Worm (Caenorhabditis elegans) whole organism, mixed stage, embryonic: ENCODE measurements around the gene ugt-4.

ENCODE experiments used
- M03D4.4 ChIP-seq: sonication (generic microtip); optimal IDR thresholded peaks from 2 replicates; lab custom pipeline; 2017; ENCODE audit warnings: mild to moderate bottlenecking, missing genetic modification characterization, missing compliant biosample characterization
- blmp-1 ChIP-seq: fragments of 150-350 bp; optimal IDR thresholded peaks from 2 replicates; lab custom pipeline; 2014; ENCODE audit warnings: missing biosample characterization, missing genetic modification characterization
- ceh-43 ChIP-seq: fragments of 200-800 bp; sonication (Bioruptor generic); optimal IDR thresholded peaks from 2 replicates; lab custom pipeline; 2018; ENCODE audit warnings: mild to moderate bottlenecking, missing genetic modification characterization, moderate library complexity, missing compliant biosample characterization
- ces-1 ChIP-seq: fragments of 150-350 bp; optimal IDR thresholded peaks from 2 replicates; lab custom pipeline; 2014; ENCODE audit warnings: missing biosample characterization, missing genetic modification reagents, missing genetic modification characterization
- cnd-1 ChIP-seq: fragments of 200-800 bp; sonication (Bioruptor generic); optimal IDR thresholded peaks from 2 replicates; lab custom pipeline; 2018; ENCODE audit warnings: mild to moderate bottlenecking, missing genetic modification characterization, missing compliant biosample characterization
- drap-1 ChIP-seq: fragments of 200-800 bp; sonication (Bioruptor generic); optimal IDR thresholded peaks from 3 replicates; lab custom pipeline; 2018; ENCODE audit warnings: mild to moderate bottlenecking, missing genetic modification characterization, missing compliant biosample characterization
- elt-3 ChIP-seq: fragments of 150-350 bp; optimal IDR thresholded peaks from 2 replicates; lab custom pipeline; 2014; ENCODE audit warnings: missing biosample characterization, missing genetic modification characterization
- flh-1 ChIP-seq: fragments of 200-800 bp; sonication (Bioruptor generic); optimal IDR thresholded peaks from 2 replicates; lab custom pipeline; 2018; ENCODE audit warnings: mild to moderate bottlenecking, missing genetic modification characterization, moderate library complexity, missing compliant biosample characterization
- ham-2 ChIP-seq: fragments of 200-800 bp; sonication (Bioruptor generic); optimal IDR thresholded peaks from 2 replicates; lab custom pipeline; 2018; ENCODE audit warnings: mild to moderate bottlenecking, missing genetic modification characterization, missing compliant biosample characterization
- hlh-1 ChIP-seq: fragments of 150-350 bp; optimal IDR thresholded peaks from 2 replicates; lab custom pipeline; 2014; ENCODE audit warnings: missing biosample characterization, missing genetic modification reagents, missing genetic modification characterization
- lin-13 ChIP-seq: fragments of 150-350 bp; optimal IDR thresholded peaks from 2 replicates; lab custom pipeline; 2014; ENCODE audit warnings: missing biosample characterization, missing genetic modification characterization
- lin-32 ChIP-seq: fragments of 200-800 bp; sonication (Bioruptor generic); optimal IDR thresholded peaks from 2 replicates; lab custom pipeline; 2018; ENCODE audit warnings: mild to moderate bottlenecking, missing genetic modification characterization, missing compliant biosample characterization
- lsy-2 ChIP-seq: fragments of 150-350 bp; optimal IDR thresholded peaks from 2 replicates; lab custom pipeline; 2014; ENCODE audit warnings: missing biosample characterization, missing genetic modification characterization
- mab-5 ChIP-seq: fragments of 150-350 bp; optimal IDR thresholded peaks from 2 replicates; lab custom pipeline; 2014; ENCODE audit warnings: missing biosample characterization, missing genetic modification characterization
- mep-1 ChIP-seq: fragments of 150-350 bp; optimal IDR thresholded peaks from 2 replicates; lab custom pipeline; 2017; ENCODE audit warnings: missing biosample characterization, missing genetic modification reagents, missing genetic modification characterization, inconsistent platforms
- mls-2 ChIP-seq: sonication (generic microtip); optimal IDR thresholded peaks from 2 replicates; lab custom pipeline; 2016; ENCODE audit warnings: mild to moderate bottlenecking, missing genetic modification characterization, moderate library complexity, missing compliant biosample characterization
- nhr-12 ChIP-seq: fragments of 150-350 bp; optimal IDR thresholded peaks from 2 replicates; lab custom pipeline; 2014; ENCODE audit warnings: missing biosample characterization, missing genetic modification characterization
- nhr-237 ChIP-seq: fragments of 150-350 bp; optimal IDR thresholded peaks from 2 replicates; lab custom pipeline; 2014; ENCODE audit warnings: missing biosample characterization, missing genetic modification characterization
- nhr-76 ChIP-seq: sonication (generic microtip); optimal IDR thresholded peaks from 2 replicates; lab custom pipeline; 2017; ENCODE audit warnings: missing biosample characterization, missing genetic modification characterization
- pha-4 ChIP-seq: fragments of 150-350 bp; optimal IDR thresholded peaks from 2 replicates; lab custom pipeline; 2018; ENCODE audit warnings: missing biosample characterization, missing genetic modification reagents, missing genetic modification characterization
- sptf-1 ChIP-seq: sonication (generic microtip); optimal IDR thresholded peaks from 2 replicates; lab custom pipeline; 2017; ENCODE audit warnings: mild to moderate bottlenecking, missing genetic modification characterization, moderate library complexity, missing compliant biosample characterization
- unc-120 ChIP-seq: sonication (generic microtip); optimal IDR thresholded peaks from 2 replicates; lab custom pipeline; 2017; ENCODE audit warnings: missing genetic modification characterization, missing compliant biosample characterization; ENCODE audit not compliant: poor library complexity, severe bottlenecking
- unc-39 ChIP-seq: fragments of 150-350 bp; optimal IDR thresholded peaks from 2 replicates; lab custom pipeline; 2014; ENCODE audit warnings: missing biosample characterization, missing genetic modification characterization
- unc-62 ChIP-seq: fragments of 150-350 bp; optimal IDR thresholded peaks from 2 replicates; lab custom pipeline; 2014; ENCODE audit warnings: missing biosample characterization, missing genetic modification reagents, missing genetic modification characterization
- zip-8 ChIP-seq: fragments of 150-350 bp; optimal IDR thresholded peaks from 2 replicates; lab custom pipeline; 2014; ENCODE audit warnings: missing biosample characterization, missing genetic modification characterization
- ztf-11 ChIP-seq: fragments of 150-350 bp; optimal IDR thresholded peaks from 2 replicates; lab custom pipeline; 2014; ENCODE audit warnings: missing biosample characterization, missing genetic modification characterization

Gene ugt-4

DNA sequence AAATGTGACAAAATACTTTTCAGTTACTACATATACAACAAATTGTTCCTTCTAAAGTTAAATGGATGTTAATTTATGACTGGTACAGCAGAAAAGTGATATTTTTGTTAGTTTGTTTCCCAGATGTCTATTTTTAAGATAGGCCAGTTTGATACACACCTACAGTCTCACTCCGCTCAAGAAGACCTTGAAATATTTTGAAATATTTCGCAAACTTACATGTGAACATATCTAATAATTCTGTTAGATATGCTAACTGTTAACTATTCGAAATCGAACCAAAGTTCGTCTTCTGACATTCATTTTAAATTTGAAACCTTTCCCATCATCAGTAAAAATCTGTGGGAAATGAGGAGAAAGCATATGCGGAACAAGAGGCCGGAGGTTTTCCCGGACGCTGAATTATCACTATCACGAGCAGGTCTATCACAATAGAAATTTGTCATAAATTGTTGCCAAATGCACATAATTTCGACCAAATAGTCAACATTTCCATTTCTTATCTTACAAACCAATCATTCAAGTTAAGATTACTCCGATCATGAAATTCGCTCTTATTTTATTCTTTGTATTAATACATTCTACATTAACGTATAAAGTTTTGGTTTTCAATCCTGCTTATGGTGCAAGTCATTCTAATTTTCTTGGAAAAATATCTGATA, 24.8 kb upstream of the ugt-4 start, which contains the start of the genes ZC443.4 and ugt-18:
Gene ZC443.4 (minus strand): TSS at position 95 of the 662 bp plus-strand sequence.
Gene ugt-18 (plus strand): TSS at position 469 of the 662 bp plus-strand sequence.
- TF ChIP-seq unc-120 (no peak), nhr-237 (no peak), M03D4.4 (tag; lab: Kevin White, UChicago) (no peak), lin-32 (GFP tag; lab: Kevin White, UChicago) (no peak)

- peak; percentile 20 for TF ChIP-seq ham-2
- no peak for TF ChIP-seq unc-62
- TF ChIP-seq hlh-1 (tag; lab: Kevin White, UChicago) = no peak
- TF ChIP-seq, all 35 proteins: peak for 1
Observed at ce11 chrV:12819155-12819554, 24.0 kb upstream of the ugt-4 start.

DNA sequence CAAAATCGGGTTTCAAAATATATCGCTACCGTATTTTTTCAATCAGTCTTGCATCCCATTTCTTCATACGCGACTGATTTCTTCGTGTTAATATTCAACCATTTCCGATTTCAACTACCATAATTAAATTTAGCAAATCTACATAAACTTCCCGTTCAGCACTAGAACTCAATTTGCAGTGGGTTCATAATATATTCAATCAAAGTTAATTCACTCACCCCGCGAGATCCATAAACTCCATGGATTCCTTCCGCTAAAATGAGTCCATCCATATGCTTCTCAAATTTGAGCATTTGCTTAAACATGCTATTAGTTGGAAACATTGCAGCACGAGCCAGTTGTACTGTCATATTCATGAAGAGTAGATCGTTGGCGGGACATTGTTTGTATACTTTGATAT, 23.4 kb upstream of the ugt-4 start:
- TF ChIP-seq unc-120 = no peak
- peak; percentile 96 for TF ChIP-seq ces-1 (GFP tag; lab: Kevin White, UChicago)

ce11 chrV:12816672-12817071, 21.5 kb upstream of the ugt-4 start:
- TF ChIP-seq ceh-43 (no peak), lin-13 (no peak), blmp-1 (tag; lab: Kevin White, UChicago) (no peak), ham-2 (no peak), sptf-1 (tag; lab: Kevin White, UChicago) (no peak)

ce11 chrV:12815386-12815785, 20.2 kb upstream of the ugt-4 start:
- no peak for TF ChIP-seq unc-120
- no peak for TF ChIP-seq ces-1 (GFP tag; lab: Kevin White, UChicago)
- no peak for TF ChIP-seq pha-4 (tag; lab: Kevin White, UChicago)
- no peak for TF ChIP-seq elt-3
- TF ChIP-seq ceh-43 = no peak
- TF ChIP-seq hlh-1 (tag; lab: Kevin White, UChicago) = no peak
- no peak for TF ChIP-seq ham-2
- TF ChIP-seq zip-8 (tag; lab: Kevin White, UChicago) = no peak
- TF ChIP-seq blmp-1 (tag; lab: Kevin White, UChicago) = no peak
- no peak for TF ChIP-seq unc-39 (tag; lab: Kevin White, UChicago)
- TF ChIP-seq nhr-12 (tag; lab: Kevin White, UChicago) = no peak
- TF ChIP-seq mab-5 (tag; lab: Kevin White, UChicago) = no peak
- TF ChIP-seq mep-1 (tag; lab: Kevin White, UChicago) = no peak
- TF ChIP-seq M03D4.4 (tag; lab: Kevin White, UChicago) = no peak
- TF ChIP-seq flh-1 = no peak

DNA sequence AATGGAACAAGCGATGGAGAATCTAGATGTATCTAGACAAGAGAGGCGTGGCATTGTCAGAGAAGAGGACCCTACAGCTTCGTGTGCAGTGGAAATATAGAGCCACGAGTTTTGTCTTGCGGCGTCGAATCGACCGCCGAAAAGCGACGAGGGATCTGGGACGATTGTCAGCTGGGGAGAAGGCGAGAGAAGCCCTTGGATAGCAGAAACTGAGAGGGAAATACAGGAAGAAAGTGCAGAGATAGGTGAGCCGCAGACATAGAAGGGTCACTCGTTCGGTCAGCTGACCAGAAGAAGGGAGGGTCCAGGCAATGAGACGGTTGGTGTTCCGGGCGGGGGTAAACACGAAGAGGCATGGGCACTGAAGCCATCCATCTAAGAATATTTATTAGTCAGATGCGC, 19.3 kb upstream of the ugt-4 start:
- TF ChIP-seq ces-1 (GFP tag; lab: Kevin White, UChicago) (peak; percentile 39), cnd-1 (no peak), unc-62 (peak; percentile 55), ztf-11 (tag; lab: Kevin White, UChicago) (peak; percentile 13), ham-2 (peak; percentile 75), sptf-1 (tag; lab: Kevin White, UChicago) (peak; percentile 47), pha-4 (tag; lab: Kevin White, UChicago) (peak; percentile 69), ceh-43 (no peak), unc-120 (peak; percentile 85), nhr-12 (tag; lab: Kevin White, UChicago) (no peak), lin-32 (GFP tag; lab: Kevin White, UChicago) (no peak), mab-5 (tag; lab: Kevin White, UChicago) (no peak), zip-8 (tag; lab: Kevin White, UChicago) (no peak), nhr-76 (tag; lab: Kevin White, UChicago) (no peak), nhr-237 (no peak), lsy-2 (tag; lab: Kevin White, UChicago) (peak; percentile 9), hlh-1 (tag; lab: Kevin White, UChicago) (peak; percentile 82), mls-2 (tag; lab: Kevin White, UChicago) (no peak), lin-13 (no peak), drap-1 (GFP tag; lab: Kevin White, UChicago) (peak; percentile 40)
- TF ChIP-seq, all 35 proteins: peak for 10

- TF ChIP-seq flh-1 (no peak), ces-1 (GFP tag; lab: Kevin White, UChicago) (no peak)
Observed at ce11 chrV:12814022-12814421, 18.9 kb upstream of the ugt-4 start, which contains the start of gene ZC443.3. ZC443.3 (minus strand) TSS chrV:12814122.
